Fruit fly (Drosophila melanogaster): ENCODE data around the gene CG18749.

- TF ChIP-seq kay (GFP tag; ENCODE audit: borderline replicate concordance): no peak
- TF ChIP-seq CG11617 (GFP tag; optimal IDR thresholded peaks at IDR 0.05): no peak
- no peak for TF ChIP-seq bab1 (GFP tag; optimal IDR thresholded peaks at IDR 0.05)
- TF ChIP-seq CG7045 (GFP tag; optimal IDR thresholded peaks at IDR 0.05): no peak
Measured at dm6 chr3R:8212594-8212993, 31.3 kb upstream of the CG18749 start.

All from whole organism, adult.